Worm (Caenorhabditis elegans) whole organism, young adult: ENCODE data around the gene F01D5.3.

Source experiments
- C06A6.2 ChIP-seq: fragments of 200-800 bp; sonication (Bioruptor generic); conservative IDR thresholded peaks from 2 replicates; pipeline ENCODE4 v1.3.6; 2022; ENCODE audit warnings: missing genetic modification characterization, missing compliant biosample characterization
- F55B11.4 ChIP-seq: sonication (generic microtip); optimal IDR thresholded peaks from 2 replicates; lab custom pipeline; 2016; ENCODE audit warnings: missing compliant biosample characterization, missing genetic modification characterization, borderline replicate concordance; ENCODE audit not compliant: insufficient read depth
- him-1 ChIP-seq: sonication (generic microtip); optimal IDR thresholded peaks from 2 replicates; lab custom pipeline; 2016; ENCODE audit warnings: missing genotype, missing genetic modification reagents, missing genetic modification characterization, missing compliant biosample characterization
- madf-3 ChIP-seq: fragments of 200-800 bp; sonication (Bioruptor generic); IDR thresholded peaks from 2 replicates; pipeline ENCODE4 v1.3.6; 2022; ENCODE audit warnings: missing genetic modification reagents, missing genetic modification characterization, missing compliant biosample characterization
- mcd-1 ChIP-seq: fragments of 200-800 bp; sonication (Bioruptor generic); IDR thresholded peaks from 2 replicates; pipeline ENCODE4 v1.3.6; 2022; ENCODE audit warnings: missing genetic modification reagents, missing genetic modification characterization, missing compliant biosample characterization
- nhr-120 ChIP-seq: fragments of 200-800 bp; sonication (Bioruptor generic); IDR thresholded peaks from 2 replicates; pipeline ENCODE4 v1.3.6; 2022; ENCODE audit warnings: missing genetic modification characterization, missing compliant biosample characterization
- nhr-179 ChIP-seq: sonication (generic microtip); optimal IDR thresholded peaks from 2 replicates; lab custom pipeline; 2016; ENCODE audit warnings: mild to moderate bottlenecking, missing genetic modification characterization, missing compliant biosample characterization
- sptf-2 ChIP-seq: fragments of 200-800 bp; sonication (Bioruptor generic); optimal IDR thresholded peaks from 2 replicates; lab custom pipeline; 2018; ENCODE audit warnings: mild to moderate bottlenecking, missing genetic modification characterization, missing compliant biosample characterization

The F01D5.3 gene

DNA sequence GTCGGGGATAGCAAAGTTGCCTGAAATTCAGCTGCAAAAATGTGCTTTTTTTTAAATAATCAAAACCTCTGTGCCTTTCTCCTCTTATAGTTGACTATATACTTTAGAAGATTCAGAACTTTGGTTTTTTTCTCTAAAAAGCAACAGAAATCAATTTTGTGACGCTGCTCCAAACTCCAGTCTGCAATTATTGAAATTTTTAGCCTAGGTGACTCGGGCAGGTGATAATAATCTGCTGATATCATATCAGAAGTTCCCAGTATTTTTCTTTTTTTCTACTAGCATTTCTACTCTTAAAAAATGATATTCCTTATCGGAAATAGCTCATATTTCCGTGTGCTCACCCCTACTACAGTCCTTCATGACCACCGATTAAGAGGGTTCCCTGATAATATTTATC, 50.7 kb downstream of the F01D5.3 start, which contains the start of gene sre-44:
Gene sre-44, plus strand, starts transcription at position 301 of the 400 bp plus-strand sequence.
- TF ChIP-seq madf-3 (GFP tag; lab: Robert Waterston, UW) (no peak), F55B11.4 (no peak), C06A6.2 (GFP tag; lab: Robert Waterston, UW) (no peak), sptf-2 (no peak), mcd-1 (GFP tag; lab: Robert Waterston, UW) (no peak), him-1 (no peak), nhr-120 (GFP tag; lab: Robert Waterston, UW) (no peak), nhr-179 (tag; lab: Kevin White, UChicago) (no peak)
- TF ChIP-seq, all 124 proteins: peak for 0
